Worm (Caenorhabditis elegans): Measurements from ENCODE around the gene clik-2.
"Not testable (repeated sequence)": the region's sequence is repeated elsewhere in the genome, so short reads cannot be mapped to it uniquely, and the experiment has no call there.

clik-2 gene

ce11 chrX:7667394-7668089, 21.5 kb downstream of the clik-2 start, which contains the start of gene F27D9.13:
TSS of gene F27D9.13 (minus strand) at chrX:7667444.
- TF ChIP-seq gmeb-2 (tag; optimal IDR thresholded peaks at IDR 0.05) (no peak), pax-1 (tag; optimal IDR thresholded peaks at IDR 0.05) (no peak), ref-2 (tag; optimal IDR thresholded peaks at IDR 0.05) (no peak), ceh-14 (tag; optimal IDR thresholded peaks at IDR 0.05) (no peak), elt-4 (tag; optimal IDR thresholded peaks at IDR 0.05) (no peak), lin-11 (tag; optimal IDR thresholded peaks at IDR 0.05) (no peak), ceh-22 (tag; optimal IDR thresholded peaks at IDR 0.05) (no peak), elt-2 (tag; optimal IDR thresholded peaks at IDR 0.05) (no peak), tbx-7 (tag; optimal IDR thresholded peaks at IDR 0.05) (no peak), rnt-1 (tag; optimal IDR thresholded peaks at IDR 0.05) (no peak), ttx-3 (tag; optimal IDR thresholded peaks at IDR 0.05) (no peak), ceh-45 (GFP tag; IDR thresholded peaks at IDR 0.05) (no peak), eyg-1 (tag; optimal IDR thresholded peaks at IDR 0.05) (no peak), pat-9 (tag; optimal IDR thresholded peaks at IDR 0.05) (no peak), ceh-6 (GFP tag; optimal IDR thresholded peaks at IDR 0.05) (no peak), pha-2 (tag; optimal IDR thresholded peaks at IDR 0.05) (no peak), hlh-13 (GFP tag; optimal IDR thresholded peaks at IDR 0.05) (no peak)

ce11 chrX:7665401-7665800, 23.6 kb downstream of the clik-2 start:
- TF ChIP-seq unc-42 (tag; optimal IDR thresholded peaks at IDR 0.05), result no peak

- not testable (repeated sequence) for TF ChIP-seq hlh-13 (GFP tag; optimal IDR thresholded peaks at IDR 0.05); rnt-1 (tag; optimal IDR thresholded peaks at IDR 0.05); ttx-3 (tag; optimal IDR thresholded peaks at IDR 0.05)
Measured at ce11 chrX:7664819-7665218, 24.2 kb downstream of the clik-2 start, which contains the start of gene dhs-29. TSS of gene dhs-29 (minus strand) at chrX:7664919.

- TF ChIP-seq tbx-2 (tag; optimal IDR thresholded peaks at IDR 0.05), result no peak
- TF ChIP-seq dmd-4 (tag; optimal IDR thresholded peaks at IDR 0.05; ENCODE audit: borderline replicate concordance), result no peak
- TF ChIP-seq Y22D7AL.16 (tag; optimal IDR thresholded peaks at IDR 0.05), result no peak
- no peak for TF ChIP-seq ets-4 (tag; optimal IDR thresholded peaks at IDR 0.05)
- TF ChIP-seq odd-2 (tag; optimal IDR thresholded peaks at IDR 0.05), result no peak
- no peak for TF ChIP-seq pros-1 (tag; optimal IDR thresholded peaks at IDR 0.05)
- TF ChIP-seq dve-1 (tag; optimal IDR thresholded peaks at IDR 0.05), result no peak
- no peak for TF ChIP-seq K09A11.1 (tag; optimal IDR thresholded peaks at IDR 0.05; ENCODE audit: insufficient read depth)
- TF ChIP-seq ceh-24 (tag; optimal IDR thresholded peaks at IDR 0.05), result no peak
- TF ChIP-seq ceh-30 (tag; optimal IDR thresholded peaks at IDR 0.05), result no peak
- no peak for TF ChIP-seq elt-2 (tag; optimal IDR thresholded peaks at IDR 0.05)
- TF ChIP-seq ceh-45 (GFP tag; IDR thresholded peaks at IDR 0.05), result no peak
- TF ChIP-seq F13H6.1 (tag; optimal IDR thresholded peaks at IDR 0.05), result no peak
- TF ChIP-seq nfya-1 (tag; optimal IDR thresholded peaks at IDR 0.05), result no peak
- no peak for TF ChIP-seq pha-2 (tag; optimal IDR thresholded peaks at IDR 0.05)
Measured at ce11 chrX:7664419-7664818, 24.6 kb downstream of the clik-2 start.

- TF ChIP-seq sox-2 (GFP tag; IDR thresholded peaks at IDR 0.05), result no peak
- TF ChIP-seq K09A11.1 (tag; optimal IDR thresholded peaks at IDR 0.05; ENCODE audit: insufficient read depth), result no peak
- no peak for TF ChIP-seq ztf-16 (tag; optimal IDR thresholded peaks at IDR 0.05)
- TF ChIP-seq ets-4 (tag; optimal IDR thresholded peaks at IDR 0.05), result no peak
- no peak for TF ChIP-seq hlh-8 (tag; optimal IDR thresholded peaks at IDR 0.05)
- TF ChIP-seq pat-9 (tag; optimal IDR thresholded peaks at IDR 0.05), result no peak
- TF ChIP-seq unc-3 (GFP tag; conservative IDR thresholded peaks at IDR 0.05), result no peak
- no peak for TF ChIP-seq unc-3 (tag; optimal IDR thresholded peaks at IDR 0.05)
- TF ChIP-seq pqm-1 (tag; optimal IDR thresholded peaks at IDR 0.05), result no peak
- no peak for TF ChIP-seq ceh-48 (tag; optimal IDR thresholded peaks at IDR 0.05)
- TF ChIP-seq ceh-19 (GFP tag; optimal IDR thresholded peaks at IDR 0.05), result no peak
- no peak for TF ChIP-seq odd-2 (tag; optimal IDR thresholded peaks at IDR 0.05)
Measured at ce11 chrX:7662532-7662931, 26.5 kb downstream of the clik-2 start.
